Worm (Caenorhabditis elegans) whole organism, mixed stage, embryonic: Measurements from ENCODE around the gene F46H6.5.

Experiments
- ces-1 ChIP-seq: fragments of 150-350 bp; optimal IDR thresholded peaks from 2 replicates; lab custom pipeline; 2014; ENCODE audit warnings: missing biosample characterization, missing genetic modification reagents, missing genetic modification characterization
- lin-13 ChIP-seq: fragments of 150-350 bp; optimal IDR thresholded peaks from 2 replicates; lab custom pipeline; 2014; ENCODE audit warnings: missing biosample characterization, missing genetic modification characterization
- nhr-12 ChIP-seq: fragments of 150-350 bp; optimal IDR thresholded peaks from 2 replicates; lab custom pipeline; 2014; ENCODE audit warnings: missing biosample characterization, missing genetic modification characterization
- nhr-28 ChIP-seq: fragments of 150-350 bp; optimal IDR thresholded peaks from 2 replicates; lab custom pipeline; 2014; ENCODE audit warnings: missing biosample characterization, missing genetic modification characterization
- nhr-76 ChIP-seq: sonication (generic microtip); optimal IDR thresholded peaks from 2 replicates; lab custom pipeline; 2017; ENCODE audit warnings: missing biosample characterization, missing genetic modification characterization
- pha-4 ChIP-seq: fragments of 150-350 bp; optimal IDR thresholded peaks from 2 replicates; lab custom pipeline; 2018; ENCODE audit warnings: missing biosample characterization, missing genetic modification reagents, missing genetic modification characterization
- snpc-4 ChIP-seq: fragments of 150-350 bp; optimal IDR thresholded peaks from 2 replicates; lab custom pipeline; 2014; ENCODE audit warnings: missing biosample characterization, missing genetic modification characterization
- unc-62 ChIP-seq: fragments of 150-350 bp; optimal IDR thresholded peaks from 2 replicates; lab custom pipeline; 2014; ENCODE audit warnings: missing biosample characterization, missing genetic modification reagents, missing genetic modification characterization
- ztf-11 ChIP-seq: fragments of 150-350 bp; optimal IDR thresholded peaks from 2 replicates; lab custom pipeline; 2014; ENCODE audit warnings: missing biosample characterization, missing genetic modification characterization

ce11 chrX:4502039-4502438, 10.0 kb upstream of the F46H6.5 start:
- TF ChIP-seq ces-1 (GFP tag; lab: Kevin White, UChicago) (no peak), nhr-76 (tag; lab: Kevin White, UChicago) (no peak), nhr-12 (tag; lab: Kevin White, UChicago) (no peak), nhr-28 (tag; lab: Kevin White, UChicago) (no peak), pha-4 (no peak), snpc-4 (tag; lab: Kevin White, UChicago) (no peak), ztf-11 (tag; lab: Kevin White, UChicago) (no peak), lin-13 (no peak), unc-62 (no peak)
